Worm (Caenorhabditis elegans): ENCODE data around the gene C09G4.4.

ce11 chrIV:8464187-8464586 lies 48.6 kb upstream of the C09G4.4 start:
- no peak for TF ChIP-seq sem-2 (GFP tag; optimal IDR thresholded peaks at IDR 0.05)
- TF ChIP-seq unc-62 (GFP tag; optimal IDR thresholded peaks at IDR 0.05), result no peak
- TF ChIP-seq ceh-83 (GFP tag; optimal IDR thresholded peaks at IDR 0.05), result no peak
- no peak for TF ChIP-seq pha-4 (tag; optimal IDR thresholded peaks at IDR 0.05)
- TF ChIP-seq ces-1 (GFP tag; optimal IDR thresholded peaks at IDR 0.05), result no peak
- TF ChIP-seq nhr-28 (tag; optimal IDR thresholded peaks at IDR 0.05), result no peak
- TF ChIP-seq mep-1 (tag; optimal IDR thresholded peaks at IDR 0.05), result no peak
- TF ChIP-seq nhr-237 (tag; optimal IDR thresholded peaks at IDR 0.05), result no peak
- no peak for TF ChIP-seq ztf-11 (tag; optimal IDR thresholded peaks at IDR 0.05)
- TF ChIP-seq lin-13 (tag; optimal IDR thresholded peaks at IDR 0.05), result no peak
- TF ChIP-seq unc-39 (tag; optimal IDR thresholded peaks at IDR 0.05), result no peak
- TF ChIP-seq zip-8 (tag; optimal IDR thresholded peaks at IDR 0.05), result no peak
- TF ChIP-seq M03D4.4 (tag; optimal IDR thresholded peaks at IDR 0.05), result no peak
